Worm (Caenorhabditis elegans) whole organism, L4 larva: Measurements from ENCODE around the gene dmd-3.

Experiments
- F44E2.7 ChIP-seq: fragments of 200-800 bp; sonication (Bioruptor generic); IDR thresholded peaks from 2 replicates; pipeline ENCODE4 v2.1.2; 2022; ENCODE audit warnings: missing genetic modification characterization, missing compliant biosample characterization
- ama-1 ChIP-seq: fragments of 150-350 bp; optimal IDR thresholded peaks from 2 replicates; lab custom pipeline; 2014; ENCODE audit warnings: inconsistent platforms, mixed read lengths
- ceh-32 ChIP-seq: sonication (generic microtip); optimal IDR thresholded peaks from 2 replicates; lab custom pipeline; 2016; ENCODE audit warnings: mild to moderate bottlenecking, missing genetic modification characterization, missing compliant biosample characterization; ENCODE audit not compliant: poor library complexity
- ceh-82 ChIP-seq: sonication (generic microtip); optimal IDR thresholded peaks from 2 replicates; lab custom pipeline; 2017; ENCODE audit warnings: missing biosample characterization, missing genetic modification characterization
- daf-16 ChIP-seq, 3 experiments: sonication (generic microtip); optimal IDR thresholded peaks; 2 replicates each; lab custom pipeline; 2016 to 2017; ENCODE audit warnings: missing genetic modification characterization in 3 of 3, missing genetic modification reagents in 3 of 3, mild to moderate bottlenecking in 2 of 3, missing compliant biosample characterization in 2 of 3, missing biosample characterization in 1 of 3, moderate library complexity in 1 of 3
- daf-8 ChIP-seq: fragments of 200-800 bp; sonication (Bioruptor generic); IDR thresholded peaks from 2 replicates; pipeline ENCODE4 v1.3.6; 2022; ENCODE audit warnings: missing genetic modification characterization, missing compliant biosample characterization
- duxl-1 ChIP-seq: sonication (generic microtip); optimal IDR thresholded peaks from 2 replicates; lab custom pipeline; 2016; ENCODE audit warnings: mild to moderate bottlenecking, missing genetic modification characterization, moderate library complexity, missing compliant biosample characterization; ENCODE audit not compliant: poor library complexity
- egl-43 ChIP-seq: fragments of 200-800 bp; sonication (Bioruptor generic); IDR thresholded peaks from 2 replicates; pipeline ENCODE4 v1.3.6; 2022; ENCODE audit warnings: missing genetic modification reagents, missing genetic modification characterization, missing compliant biosample characterization
- hif-1 ChIP-seq, 2 experiments: sonication (generic microtip); optimal IDR thresholded peaks; 2 replicates each; lab custom pipeline; 2016 to 2017; ENCODE audit warnings: missing compliant biosample characterization in 2 of 2, missing genetic modification characterization in 2 of 2, missing genetic modification reagents in 2 of 2, missing genotype in 2 of 2, mild to moderate bottlenecking in 1 of 2
- hlh-11 ChIP-seq: fragments of 200-800 bp; sonication (Bioruptor generic); optimal IDR thresholded peaks from 2 replicates; lab custom pipeline; 2018; ENCODE audit warnings: mild to moderate bottlenecking, missing genetic modification characterization, missing compliant biosample characterization
- hmg-1.1 ChIP-seq: fragments of 200-800 bp; sonication (Bioruptor generic); IDR thresholded peaks from 2 replicates; pipeline ENCODE4 v1.3.6; 2022; ENCODE audit warnings: missing genetic modification reagents, missing genetic modification characterization, missing compliant biosample characterization
- jun-1 ChIP-seq: fragments of 150-350 bp; optimal IDR thresholded peaks from 2 replicates; lab custom pipeline; 2014; ENCODE audit warnings: missing biosample characterization, missing genetic modification reagents, missing genetic modification characterization
- lim-7 ChIP-seq: fragments of 200-800 bp; sonication (Bioruptor generic); IDR thresholded peaks from 2 replicates; pipeline ENCODE4 v1.3.6; 2022; ENCODE audit warnings: missing genetic modification characterization, missing compliant biosample characterization
- lin-1 ChIP-seq: fragments of 200-800 bp; sonication (Bioruptor generic); IDR thresholded peaks from 2 replicates; pipeline ENCODE4 v1.3.6; 2022; ENCODE audit warnings: missing genetic modification reagents, missing genetic modification characterization, missing compliant biosample characterization
- lin-39 ChIP-seq: fragments of 150-350 bp; optimal IDR thresholded peaks from 2 replicates; lab custom pipeline; 2014; ENCODE audit warnings: missing biosample characterization, missing genetic modification reagents, missing genetic modification characterization
- mes-2 ChIP-seq: sonication (generic microtip); optimal IDR thresholded peaks from 2 replicates; lab custom pipeline; 2016; ENCODE audit warnings: missing genotype, mild to moderate bottlenecking, missing genetic modification characterization, missing compliant biosample characterization; ENCODE audit not compliant: poor library complexity, severe bottlenecking
- nhr-25 ChIP-seq: sonication (generic microtip); optimal IDR thresholded peaks from 2 replicates; lab custom pipeline; 2017; ENCODE audit warnings: missing genetic modification characterization, mild to moderate bottlenecking, missing compliant biosample characterization, antibody characterized with exemption, moderate library complexity, borderline replicate concordance; ENCODE audit not compliant: insufficient read depth
- nhr-48 ChIP-seq: sonication (generic microtip); optimal IDR thresholded peaks from 2 replicates; lab custom pipeline; 2016; ENCODE audit warnings: mild to moderate bottlenecking, missing genetic modification characterization, missing compliant biosample characterization
- set-16 ChIP-seq: fragments of 200-800 bp; sonication (Bioruptor generic); IDR thresholded peaks from 2 replicates; pipeline ENCODE4 v1.3.6; 2022; ENCODE audit warnings: missing genetic modification reagents, missing genetic modification characterization, missing compliant biosample characterization
- unc-62 ChIP-seq, 3 experiments: fragments of 150-350 bp in 1 of 3; sonication (generic microtip); optimal IDR thresholded peaks in 2 of 3; peaks in 1 of 3; 1 replicate in 1 of 3; 2 replicates in 2 of 3; lab custom pipeline; 2014 to 2017; ENCODE audit warnings: missing biosample characterization in 3 of 3, missing genetic modification characterization in 3 of 3, missing genetic modification reagents in 3 of 3, missing genotype in 1 of 3
- zip-11 ChIP-seq: fragments of 200-800 bp; sonication (Bioruptor generic); IDR thresholded peaks from 2 replicates; pipeline ENCODE4 v1.3.6; 2022; ENCODE audit warnings: missing genetic modification characterization, missing compliant biosample characterization

dmd-3 gene

DNA sequence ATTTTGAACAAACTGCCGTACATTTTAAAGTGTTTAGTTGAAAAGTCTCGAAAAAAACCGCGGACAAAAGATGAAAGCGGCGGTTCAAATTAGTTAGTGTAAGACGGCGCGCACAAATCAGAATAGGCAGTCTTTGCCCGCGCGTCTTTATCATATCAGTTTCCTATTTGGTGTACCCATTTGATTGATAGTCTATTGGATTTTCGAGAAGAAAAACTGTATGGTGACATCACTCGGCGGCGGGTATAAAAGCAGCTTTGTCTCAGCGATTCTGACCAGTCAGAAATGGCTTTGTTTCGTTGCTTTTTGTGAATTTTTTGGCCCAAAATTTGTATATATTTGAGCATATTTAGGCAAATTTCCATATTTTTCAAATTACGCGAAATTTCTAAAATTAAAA is 46.4 kb downstream of the dmd-3 start (continued):
- TF ChIP-seq lin-39 (tag; lab: Kevin White, UChicago): no peak
- TF ChIP-seq daf-8: no peak

DNA sequence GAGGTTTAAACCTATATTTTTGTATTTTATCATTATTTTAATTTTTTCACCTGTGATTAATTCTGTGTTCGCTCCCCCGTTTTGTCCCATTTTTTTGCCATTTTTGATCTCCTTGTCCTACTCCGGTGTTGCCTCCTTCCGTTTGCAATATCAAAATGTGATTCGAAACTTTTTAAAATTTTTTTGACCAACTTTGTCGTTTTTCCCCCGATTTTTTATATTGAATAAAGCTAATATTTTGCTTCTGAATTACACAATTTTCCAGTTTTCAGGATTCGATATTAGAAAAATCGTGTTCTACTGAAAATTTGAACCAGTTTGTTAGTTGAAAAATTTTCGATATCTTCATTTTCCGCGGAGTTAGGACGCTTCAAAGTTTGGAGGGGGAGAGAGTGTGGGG is 49.2 kb downstream of the dmd-3 start, which contains the start of gene nlp-25:
Gene nlp-25, plus strand, starts transcription at position 301 of the 400 bp plus-strand sequence.
- no peak for TF ChIP-seq zip-11 (GFP tag; lab: Robert Waterston, UW)
- no peak for TF ChIP-seq hmg-1.1 (GFP tag; lab: Robert Waterston, UW)
- no peak for TF ChIP-seq lin-1 (GFP tag; lab: Robert Waterston, UW)
- no peak for TF ChIP-seq lim-7 (GFP tag; lab: Robert Waterston, UW)
- TF ChIP-seq nhr-25 (tag; lab: Kevin White, UChicago): no peak
- TF ChIP-seq ceh-32 (tag; lab: Kevin White, UChicago): no peak
- no peak for TF ChIP-seq unc-62 (GFP tag; optimal IDR thresholded peaks at IDR 0.05 in 1 of 2; lab: Kevin White, UChicago)
- no peak for TF ChIP-seq unc-62 (tag; optimal IDR thresholded peaks at IDR 0.05; lab: Kevin White, UChicago)
- TF ChIP-seq daf-16 (GFP tag; optimal IDR thresholded peaks at IDR 0.05; lab: Kevin White, UChicago): no peak
- TF ChIP-seq daf-16 (tag; optimal IDR thresholded peaks at IDR 0.05; lab: Kevin White, UChicago): no peak
- TF ChIP-seq jun-1 (tag; lab: Kevin White, UChicago): no peak
- no peak for TF ChIP-seq ceh-82 (tag; lab: Kevin White, UChicago)
- no peak for TF ChIP-seq mes-2 (tag; lab: Kevin White, UChicago)
- no peak for TF ChIP-seq hlh-11 (tag; lab: Kevin White, UChicago)
- TF ChIP-seq F44E2.7: no peak
- TF ChIP-seq duxl-1 (tag; lab: Kevin White, UChicago): no peak
- TF ChIP-seq ama-1: no peak
- TF ChIP-seq hif-1 (tag; optimal IDR thresholded peaks at IDR 0.05; lab: Kevin White, UChicago): no peak

DNA sequence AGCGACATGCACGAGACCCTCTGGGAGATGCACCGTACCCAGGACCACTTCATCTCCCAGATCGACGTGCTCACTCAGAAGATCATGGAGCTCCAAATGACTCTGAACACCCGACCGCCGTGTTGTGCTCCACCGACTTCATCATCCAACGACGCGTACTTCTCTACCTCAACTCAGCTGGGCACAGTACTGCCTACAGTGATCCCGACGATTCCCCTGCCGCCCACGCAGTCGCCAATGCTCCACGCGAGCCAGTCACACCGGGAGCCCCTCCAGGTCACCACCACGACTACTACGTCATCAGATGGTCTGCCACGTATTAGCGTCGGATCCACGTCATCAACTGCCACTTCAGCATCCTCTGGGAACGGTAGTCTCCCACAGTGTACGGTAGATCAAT is 49.6 kb downstream of the dmd-3 start:
- TF ChIP-seq nhr-48 (tag; lab: Kevin White, UChicago) (no peak), egl-43 (GFP tag; lab: Robert Waterston, UW) (peak; percentile 66; the same call in 1 of the 2 replicates), set-16 (GFP tag; lab: Robert Waterston, UW) (peak; percentile 75)
